Fruit fly (Drosophila melanogaster) whole organism, embryonic: Measurements from ENCODE around the gene Sf3b6.

Source experiments
- Antp ChIP-seq: fragments of 200-800 bp; sonication (Bioruptor generic); optimal IDR thresholded peaks from 3 replicates; lab custom pipeline; 2016; ENCODE audit warnings: missing biosample characterization, missing genetic modification characterization
- Asciz ChIP-seq: fragments of 200-800 bp; sonication (Bioruptor generic); optimal IDR thresholded peaks from 2 replicates; lab custom pipeline; 2017; ENCODE audit warnings: missing biosample characterization, mild to moderate bottlenecking, missing genetic modification characterization, missing genetic modification reagents
- Blimp-1 ChIP-seq: fragments of 200-800 bp; sonication (Bioruptor generic); optimal IDR thresholded peaks from 3 replicates; lab custom pipeline; 2018; ENCODE audit warnings: missing biosample characterization, missing genetic modification characterization, mild to moderate bottlenecking, moderate library complexity, missing genetic modification reagents
- CG10274 ChIP-seq: fragments of 200-800 bp; sonication (Bioruptor generic); optimal IDR thresholded peaks from 3 replicates; lab custom pipeline; 2017; ENCODE audit warnings: missing biosample characterization, mild to moderate bottlenecking, missing genetic modification characterization
- CG10366 ChIP-seq: fragments of 200-800 bp; sonication (Bioruptor generic); IDR thresholded peaks from 2 replicates; pipeline ENCODE4 v1.3.6; 2022; ENCODE audit warnings: missing biosample characterization, missing genetic modification characterization
- CG11093 ChIP-seq: fragments of 200-800 bp; sonication (Bioruptor generic); IDR thresholded peaks from 3 replicates; pipeline ENCODE4 v1.3.6; 2022; ENCODE audit warnings: missing biosample characterization, missing genetic modification characterization
- CG13123 ChIP-seq: fragments of 200-800 bp; sonication (Bioruptor generic); optimal IDR thresholded peaks from 2 replicates; lab custom pipeline; 2016; ENCODE audit warnings: missing biosample characterization, missing genetic modification characterization
- CG13287 ChIP-seq: fragments of 200-800 bp; sonication (Bioruptor generic); IDR thresholded peaks from 2 replicates; pipeline ENCODE4 v1.3.6; 2022; ENCODE audit warnings: missing biosample characterization, missing genetic modification characterization; ENCODE audit not compliant: partially characterized antibody
- CG14965 ChIP-seq: fragments of 200-800 bp; sonication (Bioruptor generic); optimal IDR thresholded peaks from 2 replicates; lab custom pipeline; 2016; ENCODE audit warnings: missing biosample characterization, missing genetic modification characterization, borderline replicate concordance
- CG17385 ChIP-seq: fragments of 200-800 bp; sonication (Bioruptor generic); optimal IDR thresholded peaks from 3 replicates; lab custom pipeline; 2018; ENCODE audit warnings: missing biosample characterization, mild to moderate bottlenecking, missing genetic modification characterization
- CG1832 ChIP-seq: fragments of 200-800 bp; sonication (Bioruptor generic); optimal IDR thresholded peaks from 2 replicates; lab custom pipeline; 2017; ENCODE audit warnings: missing biosample characterization, mild to moderate bottlenecking, missing genetic modification characterization, inconsistent platforms
- CG31441 ChIP-seq: fragments of 200-800 bp; sonication (Bioruptor generic); IDR thresholded peaks from 2 replicates; pipeline ENCODE4 v1.3.6; 2022; ENCODE audit warnings: missing biosample characterization, missing genetic modification characterization
- CG32532 ChIP-seq: fragments of 200-800 bp; sonication (Bioruptor generic); IDR thresholded peaks from 2 replicates; pipeline ENCODE4 v1.3.6; 2022; ENCODE audit warnings: missing biosample characterization, missing genetic modification characterization
- CG32772 ChIP-seq: fragments of 200-800 bp; sonication (Bioruptor generic); IDR thresholded peaks from 2 replicates; pipeline ENCODE4 v1.3.6; 2022; ENCODE audit warnings: missing biosample characterization, missing genetic modification characterization
- CG3995 ChIP-seq: fragments of 200-800 bp; sonication (Bioruptor generic); optimal IDR thresholded peaks from 3 replicates; lab custom pipeline; 2016; ENCODE audit warnings: missing biosample characterization, missing genetic modification characterization
- CG4617 ChIP-seq: fragments of 200-800 bp; sonication (Bioruptor generic); optimal IDR thresholded peaks from 3 replicates; lab custom pipeline; 2016; ENCODE audit warnings: missing biosample characterization, missing genetic modification characterization, borderline replicate concordance
- CG4854 ChIP-seq: fragments of 200-800 bp; sonication (Bioruptor generic); optimal IDR thresholded peaks from 2 replicates; lab custom pipeline; 2016; ENCODE audit warnings: missing biosample characterization, missing genetic modification characterization, inconsistent platforms
- CG5953 ChIP-seq: fragments of 200-800 bp; sonication (Bioruptor generic); IDR thresholded peaks from 2 replicates; pipeline ENCODE4 v1.3.6; 2022; ENCODE audit warnings: missing biosample characterization, missing genetic modification characterization
- CG7928 ChIP-seq: fragments of 200-800 bp; sonication (Bioruptor generic); optimal IDR thresholded peaks from 2 replicates; lab custom pipeline; 2017; ENCODE audit warnings: missing biosample characterization, mild to moderate bottlenecking, missing genetic modification characterization
- CG7987 ChIP-seq: fragments of 200-800 bp; sonication (Bioruptor generic); optimal IDR thresholded peaks from 2 replicates; lab custom pipeline; 2018; ENCODE audit warnings: missing biosample characterization, mild to moderate bottlenecking, missing genetic modification characterization, moderate library complexity
- CG8290 ChIP-seq, 3 experiments: fragments of 200-800 bp; sonication (Bioruptor generic); optimal IDR thresholded peaks; 2 replicates each; lab custom pipeline; 2016 to 2019; ENCODE audit warnings: missing biosample characterization in 3 of 3, missing genetic modification characterization in 3 of 3, mild to moderate bottlenecking in 2 of 3, moderate library complexity in 1 of 3
- Camta ChIP-seq: fragments of 200-800 bp; sonication (Bioruptor generic); optimal IDR thresholded peaks from 2 replicates; lab custom pipeline; 2016; ENCODE audit warnings: missing biosample characterization, missing genetic modification characterization
- D19B ChIP-seq: fragments of 200-800 bp; sonication (Bioruptor generic); optimal IDR thresholded peaks from 2 replicates; lab custom pipeline; 2017; ENCODE audit warnings: missing biosample characterization, mild to moderate bottlenecking, missing genetic modification characterization
- Dbx ChIP-seq: fragments of 200-800 bp; sonication (Bioruptor generic); IDR thresholded peaks from 3 replicates; pipeline ENCODE4 v1.3.6; 2022; ENCODE audit warnings: missing biosample characterization, missing genetic modification characterization
- Dip2 ChIP-seq: fragments of 200-800 bp; sonication (Bioruptor generic); IDR thresholded peaks from 2 replicates; pipeline ENCODE4 v1.3.6; 2022; ENCODE audit warnings: missing biosample characterization, missing genetic modification characterization
- Dp ChIP-seq: fragments of 200-800 bp; sonication (Bioruptor generic); optimal IDR thresholded peaks from 2 replicates; lab custom pipeline; 2018; ENCODE audit warnings: missing biosample characterization, mild to moderate bottlenecking, missing genetic modification characterization, moderate library complexity
- Dref ChIP-seq: fragments of 200-800 bp; sonication (Bioruptor generic); IDR thresholded peaks from 2 replicates; pipeline ENCODE4 v1.3.6; 2022; ENCODE audit warnings: missing biosample characterization, missing genetic modification characterization
- Drgx ChIP-seq: fragments of 200-800 bp; sonication (Bioruptor generic); IDR thresholded peaks from 2 replicates; pipeline ENCODE4 v1.3.6; 2022; ENCODE audit warnings: missing biosample characterization, missing genetic modification characterization
- Ets65A ChIP-seq: fragments of 200-800 bp; sonication (Bioruptor generic); peaks from one replicate; lab custom pipeline; 2016; ENCODE audit warnings: missing biosample characterization, missing genetic modification characterization
- Fer3 ChIP-seq: fragments of 200-800 bp; sonication (Bioruptor generic); optimal IDR thresholded peaks from 2 replicates; lab custom pipeline; 2018; ENCODE audit warnings: missing biosample characterization, mild to moderate bottlenecking, missing genetic modification characterization, moderate library complexity
- Gug ChIP-seq: fragments of 200-800 bp; sonication (Bioruptor generic); IDR thresholded peaks from 4 replicates; pipeline ENCODE4 v1.3.6; 2022; ENCODE audit warnings: missing biosample characterization, missing genetic modification characterization
- Mes4 ChIP-seq: fragments of 200-800 bp; sonication (Bioruptor generic); optimal IDR thresholded peaks from 2 replicates; lab custom pipeline; 2016; ENCODE audit warnings: missing biosample characterization, missing genetic modification characterization
- NC2α ChIP-seq: fragments of 200-800 bp; sonication (Bioruptor generic); optimal IDR thresholded peaks from 2 replicates; lab custom pipeline; 2016; ENCODE audit warnings: missing biosample characterization, missing genetic modification characterization
- PHDP ChIP-seq: fragments of 200-800 bp; sonication (Bioruptor generic); optimal IDR thresholded peaks from 3 replicates; lab custom pipeline; 2018; ENCODE audit warnings: missing biosample characterization, mild to moderate bottlenecking, missing genetic modification characterization, moderate library complexity
- Rx ChIP-seq: fragments of 200-800 bp; sonication (Bioruptor generic); IDR thresholded peaks from 2 replicates; pipeline ENCODE4 v1.3.6; 2022; ENCODE audit warnings: missing biosample characterization, missing genetic modification characterization
- Spps ChIP-seq: fragments of 200-800 bp; sonication (Bioruptor generic); optimal IDR thresholded peaks from 2 replicates; lab custom pipeline; 2018; ENCODE audit warnings: missing biosample characterization, mild to moderate bottlenecking, missing genetic modification characterization
- ara ChIP-seq: fragments of 200-800 bp; sonication (Bioruptor generic); IDR thresholded peaks from 2 replicates; pipeline ENCODE4 v1.3.6; 2022; ENCODE audit warnings: missing biosample characterization, missing genetic modification characterization
- az2 ChIP-seq: fragments of 200-800 bp; sonication (Bioruptor generic); optimal IDR thresholded peaks from 3 replicates; lab custom pipeline; 2016; ENCODE audit warnings: missing biosample characterization, missing genetic modification characterization
- br ChIP-seq: fragments of >200 bp; optimal IDR thresholded peaks from 2 replicates; lab custom pipeline; 2017
- croc ChIP-seq: fragments of 200-800 bp; sonication (Bioruptor generic); conservative IDR thresholded peaks from 3 replicates; pipeline ENCODE4 v1.3.6; 2022; ENCODE audit warnings: missing biosample characterization, missing genetic modification characterization
- crp ChIP-seq, 2 experiments: fragments of 200-800 bp; sonication (Bioruptor generic); optimal IDR thresholded peaks; 2 replicates in 1 of 2; 3 replicates in 1 of 2; lab custom pipeline; 2017; ENCODE audit warnings: missing biosample characterization in 2 of 2, missing genetic modification characterization in 2 of 2, mild to moderate bottlenecking in 1 of 2, moderate library complexity in 1 of 2
- gcm ChIP-seq: fragments of 200-800 bp; sonication (Bioruptor generic); optimal IDR thresholded peaks from 2 replicates; lab custom pipeline; 2019; ENCODE audit warnings: missing biosample characterization, mild to moderate bottlenecking, missing genetic modification characterization, moderate library complexity
- grau ChIP-seq: fragments of 200-800 bp; optimal IDR thresholded peaks from 3 replicates; lab custom pipeline; 2019; ENCODE audit warnings: missing biosample characterization, mild to moderate bottlenecking, missing genetic modification characterization, moderate library complexity
- klu ChIP-seq: fragments of 200-800 bp; sonication (Bioruptor generic); IDR thresholded peaks from 2 replicates; pipeline ENCODE4 v1.3.6; 2022; ENCODE audit warnings: missing biosample characterization, missing genetic modification characterization
- pb ChIP-seq: fragments of 200-800 bp; sonication (Bioruptor generic); optimal IDR thresholded peaks from 3 replicates; lab custom pipeline; 2016; ENCODE audit warnings: missing biosample characterization, missing genetic modification characterization
- pros ChIP-seq: fragments of 200-800 bp; sonication (Bioruptor generic); optimal IDR thresholded peaks from 3 replicates; lab custom pipeline; 2019; ENCODE audit warnings: missing biosample characterization, mild to moderate bottlenecking, missing genetic modification characterization, moderate library complexity
- sc ChIP-seq, 3 experiments: fragments of >200 bp in 2 of 3; fragments of 200-800 bp in 1 of 3; sonication (Bioruptor generic) in 1 of 3; optimal IDR thresholded peaks; 2 replicates in 2 of 3; 3 replicates in 1 of 3; lab custom pipeline; 2017; ENCODE audit warnings: mild to moderate bottlenecking in 1 of 3, missing biosample characterization in 1 of 3, missing genetic modification characterization in 1 of 3, missing genetic modification reagents in 1 of 3
- sqz ChIP-seq: fragments of 200-800 bp; sonication (Bioruptor generic); optimal IDR thresholded peaks from 3 replicates; lab custom pipeline; 2018; ENCODE audit warnings: missing biosample characterization, mild to moderate bottlenecking, missing genetic modification characterization
- stwl ChIP-seq: fragments of 200-800 bp; sonication (Bioruptor generic); optimal IDR thresholded peaks from 3 replicates; lab custom pipeline; 2018; ENCODE audit warnings: missing biosample characterization, mild to moderate bottlenecking, missing genetic modification characterization, moderate library complexity
- unc-4 ChIP-seq: fragments of 200-800 bp; sonication (Bioruptor generic); IDR thresholded peaks from 2 replicates; pipeline ENCODE4 v1.3.6; 2022; ENCODE audit warnings: missing biosample characterization, missing genetic modification characterization; ENCODE audit not compliant: partially characterized antibody

Sf3b6 gene

DNA sequence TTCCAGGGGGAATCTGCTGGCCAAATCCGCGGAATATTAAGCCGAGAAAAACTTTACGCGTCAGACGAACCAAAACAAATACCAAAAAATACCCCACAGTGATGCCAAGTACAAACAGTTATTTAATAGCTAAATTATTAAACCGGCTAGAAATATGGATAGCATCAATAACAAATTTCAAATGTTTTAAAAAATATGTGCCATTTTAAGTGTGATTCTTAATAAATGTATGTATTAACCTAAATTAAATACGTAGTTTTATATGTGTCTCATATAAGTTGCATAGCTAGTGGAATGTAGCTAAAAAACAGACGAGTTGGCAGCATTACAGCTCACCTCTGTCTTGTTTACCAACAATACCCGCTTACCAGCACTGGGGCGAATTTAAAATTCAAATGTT is 11.2 kb downstream of the Sf3b6 start, which contains the start of gene CG10274 (continued):
- TF ChIP-seq sc (optimal IDR thresholded peaks at IDR 0.05; lab: Kevin White, UChicago) (no peak), sc (GFP tag; optimal IDR thresholded peaks at IDR 0.05; lab: Kevin White, UChicago) (peak; percentile 29), unc-4 (GFP tag; lab: Robert Waterston, UW) (no peak), Ets65A (peak; percentile 98), az2 (peak; percentile 79), CG13123 (GFP tag; lab: Kevin White, UChicago) (peak; percentile 36), CG4854 (GFP tag; lab: Kevin White, UChicago) (peak; percentile 63), CG13287 (GFP tag; lab: Robert Waterston, UW) (no peak; the same call in 1 of the 2 replicates), CG32772 (GFP tag; lab: Robert Waterston, UW) (peak; percentile 52; the same call in 1 of the 2 replicates), Dp (GFP tag; lab: Kevin White, UChicago) (peak; percentile 75), CG14965 (no peak), CG11093 (no peak), stwl (peak; percentile 90), CG7987 (GFP tag; lab: Kevin White, UChicago) (peak; percentile 1), CG31441 (GFP tag; lab: Robert Waterston, UW) (no peak; the same call in 1 of the 2 replicates), Drgx (GFP tag; lab: Robert Waterston, UW) (peak; percentile 37; the same call in 1 of the 2 replicates), D19B (GFP tag; lab: Kevin White, UChicago) (no peak), CG7928 (GFP tag; lab: Kevin White, UChicago) (peak; percentile 18), NC2α (GFP tag; lab: Kevin White, UChicago) (peak; percentile 35), Gug (GFP tag; lab: Robert Waterston, UW) (peak; percentile 65; the same call in 3 of the 4 replicates), CG32532 (GFP tag; lab: Robert Waterston, UW) (peak; percentile 66), gcm (no peak), Blimp-1 (no peak), CG10366 (GFP tag; lab: Robert Waterston, UW) (peak; percentile 50), Dbx (peak; percentile 81), CG10274 (GFP tag; lab: Kevin White, UChicago) (peak; percentile 56), CG5953 (GFP tag; lab: Robert Waterston, UW) (no peak), CG8290 (GFP tag; optimal IDR thresholded peaks at IDR 0.05; lab: Kevin White, UChicago) (no peak), CG8290 (tag; optimal IDR thresholded peaks at IDR 0.05; lab: Kevin White, UChicago) (no peak), br (lab: Kevin White, UChicago) (no peak), Fer3 (peak; percentile 73), croc (GFP tag; lab: Robert Waterston, UW) (peak; percentile 62; the same call in 2 of the 3 replicates), CG17385 (GFP tag; lab: Kevin White, UChicago) (no peak), CG3995 (GFP tag; lab: Kevin White, UChicago) (peak; percentile 79), pros (GFP tag; lab: Kevin White, UChicago) (no peak), pb (no peak), grau (tag; lab: Kevin White, UChicago) (peak; percentile 83), Antp (peak; percentile 51), CG1832 (no peak), Mes4 (GFP tag; lab: Kevin White, UChicago) (peak; percentile 55), Asciz (GFP tag; lab: Kevin White, UChicago) (no peak), Camta (GFP tag; lab: Kevin White, UChicago) (peak; percentile 70), Spps (tag; lab: Kevin White, UChicago) (peak; percentile 56), klu (peak; percentile 73; the same call in 1 of the 2 replicates), PHDP (tag; lab: Kevin White, UChicago) (peak; percentile 78), sqz (GFP tag; lab: Kevin White, UChicago) (no peak), Dip2 (GFP tag; lab: Robert Waterston, UW) (no peak), CG4617 (GFP tag; lab: Kevin White, UChicago) (peak; percentile 84), ara (GFP tag; lab: Robert Waterston, UW) (no peak), Rx (GFP tag; lab: Robert Waterston, UW) (no peak), crp (GFP tag; optimal IDR thresholded peaks at IDR 0.05; lab: Kevin White, UChicago) (peak in 1 of 2 experiments; percentile 16), Dref (no peak)
